Fruit fly (Drosophila melanogaster) whole organism, pupa: ENCODE measurements around the gene CG2577.

Experiments used
- CG17806 ChIP-seq: fragments of 200-800 bp; sonication (Bioruptor generic); optimal IDR thresholded peaks from 2 replicates; lab custom pipeline; 2018; ENCODE audit warnings: missing biosample characterization, mild to moderate bottlenecking, missing genetic modification characterization, moderate library complexity
- CG32121 ChIP-seq: fragments of 200-800 bp; sonication (Bioruptor generic); IDR thresholded peaks from 2 replicates; pipeline ENCODE4 v1.3.6; 2022; ENCODE audit warnings: missing biosample characterization, missing genetic modification characterization
- CG4496 ChIP-seq: fragments of 200-800 bp; sonication (Bioruptor generic); IDR thresholded peaks from 3 replicates; pipeline ENCODE4 v1.3.6; 2022; ENCODE audit warnings: missing biosample characterization, missing genetic modification characterization
- CG8159 ChIP-seq: fragments of 200-800 bp; sonication (Bioruptor generic); optimal IDR thresholded peaks from 3 replicates; lab custom pipeline; 2018; ENCODE audit warnings: missing biosample characterization, mild to moderate bottlenecking, missing genetic modification characterization, moderate library complexity
- Pif1A ChIP-seq: fragments of 200-800 bp; sonication (Bioruptor generic); optimal IDR thresholded peaks from 3 replicates; lab custom pipeline; 2016; ENCODE audit warnings: missing biosample characterization, missing genetic modification characterization
- Snoo ChIP-seq: fragments of 200-800 bp; sonication (Bioruptor generic); optimal IDR thresholded peaks from 3 replicates; lab custom pipeline; 2017; ENCODE audit warnings: missing biosample characterization, mild to moderate bottlenecking, missing genetic modification characterization, inconsistent platforms
- fd96Ca ChIP-seq: fragments of 200-800 bp; sonication (Bioruptor generic); IDR thresholded peaks from 3 replicates; pipeline ENCODE4 v1.3.6; 2022; ENCODE audit warnings: missing biosample characterization, missing genetic modification characterization
- rn ChIP-seq: fragments of 200-800 bp; sonication (Bioruptor generic); IDR thresholded peaks from 2 replicates; pipeline ENCODE4 v1.3.6; 2022; ENCODE audit warnings: missing biosample characterization, missing genetic modification characterization

DNA sequence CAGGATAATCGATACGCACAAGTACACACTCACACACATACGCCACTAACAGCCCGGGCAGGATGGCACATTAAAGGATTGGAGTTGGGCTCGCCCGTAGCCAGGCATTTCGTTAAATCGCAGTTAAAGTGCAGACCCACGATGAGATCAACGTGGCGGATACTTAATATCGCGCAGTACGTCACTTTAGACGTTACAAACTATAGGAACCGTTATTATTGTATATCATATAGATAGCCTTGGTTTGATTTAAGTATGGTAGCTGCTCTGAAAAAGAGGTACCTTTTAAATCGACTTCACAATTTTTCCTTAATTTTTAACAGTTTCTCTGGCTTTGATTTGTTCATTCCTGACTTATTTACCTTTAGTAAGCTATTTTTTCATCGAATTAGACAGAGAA, at the start of gene CG2577:
- TF ChIP-seq fd96Ca (GFP tag; lab: Robert Waterston, UW) (no peak), CG8159 (tag; lab: Kevin White, UChicago) (no peak), Pif1A (GFP tag; lab: Kevin White, UChicago) (no peak), CG17806 (tag; lab: Kevin White, UChicago) (no peak), CG32121 (GFP tag; lab: Robert Waterston, UW) (no peak), CG4496 (GFP tag; lab: Robert Waterston, UW) (no peak), Snoo (tag; lab: Kevin White, UChicago) (no peak), rn (GFP tag; lab: Robert Waterston, UW) (no peak)
